Worm (Caenorhabditis elegans) whole organism, L1 larva: ENCODE data around the gene mksr-2.

Experiments
- Y116A8C.19 ChIP-seq: sonication (generic microtip); optimal IDR thresholded peaks from 2 replicates; lab custom pipeline; 2016; ENCODE audit warnings: missing compliant biosample characterization, missing genetic modification characterization, borderline replicate concordance
- alr-1 ChIP-seq: fragments of 200-800 bp; sonication (Bioruptor generic); optimal IDR thresholded peaks from 2 replicates; lab custom pipeline; 2018; ENCODE audit warnings: borderline replicate concordance, mild to moderate bottlenecking, missing genetic modification characterization, missing compliant biosample characterization
- efl-1 ChIP-seq, 4 experiments: fragments of 150-350 bp; optimal IDR thresholded peaks in 3 of 4; peaks in 1 of 4; 1 replicate in 1 of 4; 2 replicates in 3 of 4; lab custom pipeline; 2014; ENCODE audit warnings: missing biosample characterization in 2 of 4, missing genetic modification characterization in 2 of 4, missing genetic modification reagents in 2 of 4
- fos-1 ChIP-seq: fragments of 150-350 bp; optimal IDR thresholded peaks from 2 replicates; lab custom pipeline; 2014; ENCODE audit warnings: missing biosample characterization, missing genetic modification characterization
- nhr-20 ChIP-seq: sonication (generic microtip); optimal IDR thresholded peaks from 2 replicates; lab custom pipeline; 2016; ENCODE audit warnings: mild to moderate bottlenecking, missing genetic modification characterization, missing compliant biosample characterization
- snpc-4 ChIP-seq: fragments of 150-350 bp; optimal IDR thresholded peaks from 2 replicates; lab custom pipeline; 2014; ENCODE audit warnings: missing biosample characterization, missing genetic modification characterization
- tbx-2 ChIP-seq: sonication (generic microtip); optimal IDR thresholded peaks from 2 replicates; lab custom pipeline; 2016; ENCODE audit warnings: missing genetic modification characterization, missing compliant biosample characterization
- tlp-1 ChIP-seq: fragments of 150-350 bp; optimal IDR thresholded peaks from 2 replicates; lab custom pipeline; 2014; ENCODE audit warnings: missing biosample characterization, missing genetic modification characterization
- unc-130 ChIP-seq: fragments of 150-350 bp; optimal IDR thresholded peaks from 2 replicates; lab custom pipeline; 2017; ENCODE audit warnings: missing biosample characterization, missing genetic modification characterization, inconsistent platforms

DNA sequence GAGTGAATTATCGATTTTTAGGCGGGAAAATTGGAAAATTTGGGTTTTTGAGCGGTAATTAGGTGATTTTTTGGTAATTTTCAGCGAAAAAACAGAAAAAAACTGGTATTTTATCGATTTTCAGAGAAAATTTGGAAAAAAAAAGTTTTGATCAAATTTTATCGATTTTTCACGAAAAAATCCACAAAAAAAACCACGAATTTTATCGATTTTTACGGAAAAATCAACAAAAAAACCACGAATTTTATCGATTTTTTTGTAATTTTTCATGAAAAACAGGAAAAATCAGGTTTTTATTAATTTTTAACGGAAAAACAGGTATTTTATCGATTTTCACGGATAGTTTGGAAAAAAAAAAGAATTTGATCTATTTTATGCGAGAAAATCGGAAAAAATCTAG lies 8.5 kb upstream of the mksr-2 start:
- TF ChIP-seq snpc-4 (tag; lab: Kevin White, UChicago): no peak
- TF ChIP-seq unc-130 (tag; lab: Kevin White, UChicago): no peak
- no peak for TF ChIP-seq Y116A8C.19 (tag; lab: Kevin White, UChicago)
- no peak for TF ChIP-seq tlp-1
- TF ChIP-seq alr-1 (tag; lab: Kevin White, UChicago): no peak
- TF ChIP-seq tbx-2 (tag; lab: Kevin White, UChicago): no peak
- no peak for TF ChIP-seq nhr-20 (tag; lab: Kevin White, UChicago)
- TF ChIP-seq fos-1: no peak
- no peak for TF ChIP-seq efl-1 (optimal IDR thresholded peaks at IDR 0.05; lab: Kevin White, UChicago)
- TF ChIP-seq efl-1 (GFP tag; optimal IDR thresholded peaks at IDR 0.05 in 1 of 2; lab: Kevin White, UChicago): no peak
